Worm (Caenorhabditis elegans) whole organism, L4/young adult: Measurements from ENCODE around the gene cyp-33C1.

ENCODE experiments used
- W03F9.2 ChIP-seq: fragments of 150-350 bp; optimal IDR thresholded peaks from 2 replicates; lab custom pipeline; 2014; ENCODE audit warnings: missing biosample characterization, missing genetic modification characterization
- dao-5 ChIP-seq: sonication (generic microtip); optimal IDR thresholded peaks from 2 replicates; lab custom pipeline; 2016; ENCODE audit warnings: missing genotype, missing genetic modification characterization, moderate library complexity, missing compliant biosample characterization
- him-1 ChIP-seq: sonication (generic microtip); optimal IDR thresholded peaks from 2 replicates; lab custom pipeline; 2016; ENCODE audit warnings: missing genotype, missing genetic modification reagents, missing genetic modification characterization, missing compliant biosample characterization

cyp-33C1 gene

DNA sequence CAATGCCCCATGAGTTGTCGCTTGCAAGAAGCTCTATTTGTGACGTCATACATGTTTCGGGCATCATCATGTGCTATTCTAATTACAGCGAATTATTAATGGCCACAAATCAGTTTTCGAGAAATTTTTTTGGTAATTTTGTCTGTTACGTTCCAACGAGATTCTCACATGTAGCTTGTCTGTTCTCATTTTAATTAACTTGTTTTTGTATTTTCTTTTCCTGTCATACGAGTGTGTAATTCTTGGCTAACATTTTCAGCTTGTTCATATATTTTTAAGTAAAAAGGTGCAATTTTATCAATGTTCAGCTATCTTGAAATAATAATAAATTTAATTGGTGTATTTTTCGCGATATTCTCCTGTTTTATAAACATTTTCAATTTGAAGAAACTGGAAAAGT, 24.1 kb upstream of the cyp-33C1 start, which contains the start of gene srbc-21:
TSS of gene srbc-21 (plus strand) at position 301 of the 400 bp plus-strand sequence.
- TF ChIP-seq him-1 (tag; lab: Kevin White, UChicago) (no peak), dao-5 (tag; lab: Kevin White, UChicago) (no peak)

- TF ChIP-seq dao-5 (tag; lab: Kevin White, UChicago) (no peak), W03F9.2 (tag; lab: Kevin White, UChicago) (no peak), him-1 (tag; lab: Kevin White, UChicago) (no peak)
Observed at ce11 chrV:2156830-2157229, 22.5 kb upstream of the cyp-33C1 start, which contains the start of gene srbc-22. TSS of gene srbc-22 (plus strand) at chrV:2157130.

ce11 chrV:2159331-2159730, 20.0 kb upstream of the cyp-33C1 start, which contains the start of gene C45H4.14:
TSS of gene C45H4.14 (minus strand) at chrV:2159431.
- TF ChIP-seq dao-5 (tag; lab: Kevin White, UChicago) (no peak), W03F9.2 (tag; lab: Kevin White, UChicago) (no peak), him-1 (tag; lab: Kevin White, UChicago) (no peak)

DNA sequence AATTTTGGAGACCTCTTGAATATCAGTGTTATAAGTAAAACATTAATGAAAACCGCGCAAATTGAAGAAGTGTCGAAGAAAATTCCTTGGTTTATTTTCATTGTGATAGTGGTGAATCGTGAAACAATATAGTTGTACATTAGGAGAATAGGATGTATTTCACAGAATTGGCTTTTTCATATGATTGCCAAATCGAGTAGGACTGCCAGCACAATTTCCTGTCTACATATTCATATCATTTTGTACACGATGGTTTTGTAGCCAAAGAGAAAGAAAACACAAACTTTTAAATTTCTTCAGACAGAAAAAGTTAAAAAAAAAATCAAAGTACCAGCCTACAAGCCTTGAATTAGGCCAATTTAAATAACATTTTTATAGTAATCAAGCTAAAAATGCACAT, 15.6 kb upstream of the cyp-33C1 start, which contains the start of gene str-255:
TSS of gene str-255 (minus strand) at position 101 of the 400 bp plus-strand sequence.
- no peak for TF ChIP-seq W03F9.2 (tag; lab: Kevin White, UChicago)
- TF ChIP-seq him-1 (tag; lab: Kevin White, UChicago) = no peak
- no peak for TF ChIP-seq dao-5 (tag; lab: Kevin White, UChicago)

- TF ChIP-seq dao-5 (tag; lab: Kevin White, UChicago) = no peak
- TF ChIP-seq him-1 (tag; lab: Kevin White, UChicago) = no peak
- TF ChIP-seq W03F9.2 (tag; lab: Kevin White, UChicago) = no peak
Observed at ce11 chrV:2166679-2167078, 12.6 kb upstream of the cyp-33C1 start, which contains the start of gene srbc-19. TSS of gene srbc-19 (minus strand) at chrV:2166779.

DNA sequence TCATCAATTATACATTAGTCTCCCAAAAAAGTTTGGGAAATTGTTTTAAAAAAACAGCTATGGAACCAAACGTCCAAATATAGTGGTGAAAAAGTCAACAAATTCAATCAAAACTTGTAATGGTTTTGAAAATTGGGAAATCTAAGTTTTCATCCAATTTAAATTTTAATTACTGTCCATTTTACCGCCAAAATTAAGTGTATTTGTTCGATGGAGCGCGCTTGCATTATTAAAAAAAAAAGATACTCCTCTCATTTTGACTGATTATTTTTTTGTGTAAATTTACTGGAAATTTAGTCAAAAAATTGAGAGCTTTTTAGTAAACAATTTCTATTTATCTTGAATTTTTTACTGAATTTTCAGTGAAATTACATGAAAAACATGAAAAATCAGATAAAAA, 4.8 kb upstream of the cyp-33C1 start:
- TF ChIP-seq him-1 (tag; lab: Kevin White, UChicago) (no peak), dao-5 (tag; lab: Kevin White, UChicago) (no peak), W03F9.2 (tag; lab: Kevin White, UChicago) (no peak)

- no peak for TF ChIP-seq him-1 (tag; lab: Kevin White, UChicago)
- TF ChIP-seq W03F9.2 (tag; lab: Kevin White, UChicago) = no peak
- TF ChIP-seq dao-5 (tag; lab: Kevin White, UChicago) = no peak
Observed at ce11 chrV:2175242-2175641, 4.1 kb upstream of the cyp-33C1 start, which contains the start of gene C45H4.18. TSS of gene C45H4.18 (plus strand) at chrV:2175542.

DNA sequence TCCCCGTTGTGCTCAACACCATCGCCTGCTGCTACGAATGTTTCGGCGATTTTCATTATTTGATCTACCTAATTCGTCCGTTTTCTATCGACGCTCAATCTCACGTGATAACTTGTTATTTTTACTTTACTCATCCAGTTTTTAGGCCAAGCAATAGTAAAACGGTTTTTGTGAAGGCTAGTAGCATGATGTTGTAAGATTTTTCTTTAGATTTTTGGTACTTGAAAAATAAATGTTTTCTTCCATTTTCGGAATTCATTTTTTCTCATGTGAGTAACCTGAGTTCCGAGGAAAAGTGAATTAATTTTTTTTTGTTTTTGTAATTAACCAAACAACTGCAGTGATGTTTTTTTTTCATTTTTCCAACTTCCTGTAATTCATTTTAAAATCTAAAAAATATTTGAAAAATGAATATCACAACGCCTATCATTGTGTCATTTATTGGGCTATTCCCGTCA, 2.0 kb upstream of the cyp-33C1 start, which contains the start of gene srbc-17:
TSS of gene srbc-17 (plus strand) at position 408 of the 458 bp plus-strand sequence.
- TF ChIP-seq him-1 (tag; lab: Kevin White, UChicago) (no peak), dao-5 (tag; lab: Kevin White, UChicago) (no peak), W03F9.2 (tag; lab: Kevin White, UChicago) (no peak)

- TF ChIP-seq dao-5 (tag; lab: Kevin White, UChicago) (no peak), W03F9.2 (tag; lab: Kevin White, UChicago) (no peak), him-1 (tag; lab: Kevin White, UChicago) (no peak)
Observed at ce11 chrV:2181738-2182137, 2.4 kb downstream of the cyp-33C1 start, which contains the start of gene srbc-16. TSS of gene srbc-16 (plus strand) at chrV:2182038.

ce11 chrV:2183162-2183561, 3.8 kb downstream of the cyp-33C1 start, which contains the start of gene cyp-33C2:
TSS of gene cyp-33C2 (plus strand) at chrV:2183488.
- TF ChIP-seq W03F9.2 (tag; lab: Kevin White, UChicago) = no peak
- TF ChIP-seq him-1 (tag; lab: Kevin White, UChicago) = no peak
- TF ChIP-seq dao-5 (tag; lab: Kevin White, UChicago) = no peak

- no peak for TF ChIP-seq dao-5 (tag; lab: Kevin White, UChicago)
- TF ChIP-seq W03F9.2 (tag; lab: Kevin White, UChicago) = no peak
- TF ChIP-seq him-1 (tag; lab: Kevin White, UChicago) = no peak
Observed at ce11 chrV:2185486-2185885, 6.2 kb downstream of the cyp-33C1 start.

DNA sequence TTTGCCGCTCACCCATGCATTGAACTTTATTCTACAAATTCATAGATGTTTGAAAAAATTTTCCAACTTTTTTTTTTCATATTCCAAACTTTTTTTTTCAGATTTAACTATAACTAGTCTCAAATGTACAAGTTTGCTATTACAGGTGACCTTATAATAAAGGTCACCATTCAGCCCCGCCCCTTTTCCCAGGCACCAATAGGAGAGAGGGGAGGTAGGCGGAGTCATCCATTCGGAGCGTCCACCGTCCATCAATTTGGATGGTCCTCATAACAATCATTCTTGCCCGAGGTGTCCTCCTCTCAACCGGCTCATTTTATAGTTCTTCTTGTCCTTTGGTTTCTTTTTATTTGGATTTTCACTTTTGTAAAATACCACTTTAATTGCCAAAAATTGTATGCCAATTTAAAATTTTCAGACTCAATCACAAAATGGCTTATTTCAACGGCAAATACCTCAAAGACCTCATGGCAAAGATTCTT, 8.6 kb downstream of the cyp-33C1 start, which contains the start of gene Y5H2B.3:
TSS of gene Y5H2B.3 (plus strand) at position 432 of the 482 bp plus-strand sequence.
- TF ChIP-seq W03F9.2 (tag; lab: Kevin White, UChicago) = no peak
- TF ChIP-seq dao-5 (tag; lab: Kevin White, UChicago) = no peak
- TF ChIP-seq him-1 (tag; lab: Kevin White, UChicago) = no peak

ce11 chrV:2190383-2190782, 11.1 kb downstream of the cyp-33C1 start:
- TF ChIP-seq him-1 (tag; lab: Kevin White, UChicago) (no peak), dao-5 (tag; lab: Kevin White, UChicago) (no peak), W03F9.2 (tag; lab: Kevin White, UChicago) (no peak)

DNA sequence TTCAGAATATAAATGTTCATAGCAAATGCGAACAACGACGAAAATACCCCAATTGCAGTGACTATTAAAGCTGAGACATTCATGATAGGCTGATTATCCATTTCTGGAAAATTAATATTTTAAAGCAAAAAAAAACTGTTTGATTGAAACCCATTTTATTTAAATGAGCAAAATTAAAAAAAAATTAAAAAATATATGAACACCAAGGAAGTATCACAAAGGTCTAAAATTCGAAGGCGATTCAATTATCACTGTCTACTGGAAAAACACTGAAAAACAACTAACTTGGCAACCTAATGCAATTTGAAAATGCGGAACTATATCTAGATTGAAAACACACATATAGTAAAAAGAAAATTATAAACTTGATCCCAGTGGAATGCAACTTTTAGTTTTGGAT, 11.8 kb downstream of the cyp-33C1 start, which contains the start of gene srbc-42:
TSS of gene srbc-42 (minus strand) at position 101 of the 400 bp plus-strand sequence.
- no peak for TF ChIP-seq dao-5 (tag; lab: Kevin White, UChicago)
- no peak for TF ChIP-seq him-1 (tag; lab: Kevin White, UChicago)
- TF ChIP-seq W03F9.2 (tag; lab: Kevin White, UChicago) = no peak
